Worm (Caenorhabditis elegans): ENCODE results near the gene col-17.

The col-17 gene

DNA sequence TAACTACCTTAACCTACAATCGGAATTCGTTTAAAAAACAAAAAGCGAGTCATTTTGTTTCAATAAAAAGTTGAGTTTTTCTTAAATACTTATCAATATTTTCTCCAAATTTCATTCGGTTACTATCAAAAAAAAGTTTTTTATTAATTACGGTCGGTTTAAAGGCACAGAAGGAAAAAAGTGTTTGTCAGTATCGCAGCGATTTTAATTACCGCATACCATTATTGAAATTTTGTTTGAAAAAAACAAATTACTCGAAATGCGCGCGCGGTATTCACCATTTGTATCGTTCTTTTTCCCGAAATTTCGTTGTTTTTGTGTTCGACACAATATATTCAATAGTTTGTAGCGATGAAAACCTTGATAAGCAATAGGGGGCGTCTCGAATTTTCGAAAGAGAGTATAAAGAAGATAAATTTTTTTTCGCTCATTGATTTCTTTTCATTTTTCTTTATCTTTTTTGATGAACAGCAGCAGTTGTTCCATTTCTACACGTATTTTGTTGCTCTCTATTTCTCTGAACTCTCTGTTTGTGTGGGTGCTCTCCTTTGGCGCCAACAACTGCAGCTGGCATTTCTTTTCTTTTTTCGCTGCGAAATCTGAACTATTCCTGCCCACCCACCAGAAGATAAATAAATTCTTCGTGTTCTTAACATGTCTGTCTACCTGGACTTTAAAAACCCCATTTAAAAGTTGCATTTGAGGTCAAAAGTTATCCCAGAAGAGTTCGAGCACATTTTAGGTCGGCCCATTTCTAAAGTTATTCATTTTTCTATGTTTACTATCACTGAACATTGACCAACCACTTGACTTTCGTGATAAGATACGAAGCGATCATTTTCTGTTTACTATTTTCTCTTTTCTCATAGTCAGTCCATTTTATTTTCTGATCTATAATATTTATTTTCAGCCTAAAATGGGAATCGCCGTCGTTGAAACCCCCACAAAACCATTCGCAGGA, 21.4 kb upstream of the col-17 start, which contains the start of gene pgm-1 (continued):
- TF ChIP-seq alr-1 (tag; optimal IDR thresholded peaks at IDR 0.05; ENCODE audit: borderline replicate concordance) (no peak), mdl-1 (tag; optimal IDR thresholded peaks at IDR 0.05) (no peak), vab-15 (tag; optimal IDR thresholded peaks at IDR 0.05) (no peak), elt-2 (tag; optimal IDR thresholded peaks at IDR 0.05) (peak; percentile 45), unc-130 (tag; optimal IDR thresholded peaks at IDR 0.05) (peak; percentile 14), hlh-4 (tag; optimal IDR thresholded peaks at IDR 0.05) (no peak), pax-3 (tag; optimal IDR thresholded peaks at IDR 0.05) (no peak), lir-3 (tag; optimal IDR thresholded peaks at IDR 0.05; ENCODE audit: poor library complexity) (no peak), fkh-4 (tag; optimal IDR thresholded peaks at IDR 0.05; ENCODE audit: borderline replicate concordance) (no peak), ztf-11 (tag; optimal IDR thresholded peaks at IDR 0.05) (no peak), mep-1 (tag; optimal IDR thresholded peaks at IDR 0.05) (peak; percentile 27), snpc-4 (tag; optimal IDR thresholded peaks at IDR 0.05) (no peak), lin-39 (tag; optimal IDR thresholded peaks at IDR 0.05) (peak; percentile 9), ces-1 (GFP tag; optimal IDR thresholded peaks at IDR 0.05) (no peak), lin-13 (GFP tag; optimal IDR thresholded peaks at IDR 0.05) (no peak), egl-27 (tag; optimal IDR thresholded peaks at IDR 0.05) (no peak), Y116A8C.19 (tag; optimal IDR thresholded peaks at IDR 0.05; ENCODE audit: borderline replicate concordance) (no peak), sox-4 (tag; optimal IDR thresholded peaks at IDR 0.05) (no peak), F16B12.6 (tag; optimal IDR thresholded peaks at IDR 0.05) (no peak), nhr-84 (tag; optimal IDR thresholded peaks at IDR 0.05) (no peak), fkh-10 (GFP tag; optimal IDR thresholded peaks at IDR 0.05) (no peak), sptf-1 (tag; optimal IDR thresholded peaks at IDR 0.05) (no peak), fkh-8 (tag; optimal IDR thresholded peaks at IDR 0.05) (no peak), ceh-90 (tag; optimal IDR thresholded peaks at IDR 0.05) (no peak), nhr-77 (tag; optimal IDR thresholded peaks at IDR 0.05) (no peak), dsc-1 (tag; optimal IDR thresholded peaks at IDR 0.05) (no peak), lin-14 (GFP tag; optimal IDR thresholded peaks at IDR 0.05) (peak; percentile 90), nhr-85 (tag) (peak; percentile 6), unc-30 (tag; optimal IDR thresholded peaks at IDR 0.05) (no peak), tlp-1 (tag; optimal IDR thresholded peaks at IDR 0.05) (no peak), skn-1 (tag; optimal IDR thresholded peaks at IDR 0.05) (no peak), nhr-76 (tag; optimal IDR thresholded peaks at IDR 0.05) (no peak)

DNA sequence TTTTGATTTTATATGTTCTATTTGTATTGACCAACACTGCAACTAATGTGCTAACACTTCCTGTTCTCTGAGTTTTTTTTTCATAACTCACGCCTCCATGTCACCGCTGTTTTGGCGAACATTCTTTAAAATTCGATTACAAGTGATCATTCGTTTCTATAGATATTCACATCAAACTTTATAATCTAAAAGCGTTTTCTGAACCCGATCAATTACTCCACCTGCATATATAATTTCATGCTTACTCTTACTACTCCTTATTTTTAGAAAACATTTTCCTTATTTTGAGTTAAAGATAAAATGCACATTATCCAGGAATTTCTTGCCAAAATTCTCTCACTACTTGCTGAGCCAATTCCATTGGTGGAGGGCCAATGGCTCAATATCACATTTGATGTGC, 18.6 kb upstream of the col-17 start, which contains the start of gene R05F9.7:
Gene R05F9.7 (plus strand): TSS at position 301 of the 400 bp plus-strand sequence.
- no peak for TF ChIP-seq mab-9 (GFP tag; IDR thresholded peaks at IDR 0.05)
- no peak for TF ChIP-seq tbx-2 (tag; optimal IDR thresholded peaks at IDR 0.05)
- no peak for TF ChIP-seq isw-1 (GFP tag; IDR thresholded peaks at IDR 0.05)
- no peak for TF ChIP-seq C34B4.2 (tag; optimal IDR thresholded peaks at IDR 0.05)
- TF ChIP-seq unc-86 (tag; optimal IDR thresholded peaks at IDR 0.05), result no peak
- no peak for TF ChIP-seq pax-3 (tag; optimal IDR thresholded peaks at IDR 0.05)
- no peak for TF ChIP-seq ceh-90 (tag; optimal IDR thresholded peaks at IDR 0.05)
- no peak for TF ChIP-seq vab-15 (tag; optimal IDR thresholded peaks at IDR 0.05)
- no peak for TF ChIP-seq nhr-237 (tag; optimal IDR thresholded peaks at IDR 0.05)
- TF ChIP-seq lir-3 (tag; optimal IDR thresholded peaks at IDR 0.05; ENCODE audit: poor library complexity), result no peak
- TF ChIP-seq ces-1 (GFP tag; optimal IDR thresholded peaks at IDR 0.05), result no peak
- TF ChIP-seq snpc-4 (tag; optimal IDR thresholded peaks at IDR 0.05), result no peak
- no peak for TF ChIP-seq nhr-20 (tag; optimal IDR thresholded peaks at IDR 0.05)

Measured in whole organism, L1 larva.